Worm (Caenorhabditis elegans) whole organism, L3 larva: ENCODE data around the gene Y50E8A.1.

Source experiments
- ceh-9 ChIP-seq: sonication (generic microtip); optimal IDR thresholded peaks from 2 replicates; lab custom pipeline; 2018; ENCODE audit warnings: missing biosample characterization, missing genetic modification characterization
- fos-1 ChIP-seq: fragments of 150-350 bp; optimal IDR thresholded peaks from 2 replicates; lab custom pipeline; 2014; ENCODE audit warnings: missing biosample characterization, missing genetic modification characterization
- lin-39 ChIP-seq: fragments of 150-350 bp; optimal IDR thresholded peaks from 2 replicates; lab custom pipeline; 2018; ENCODE audit warnings: missing biosample characterization, missing genetic modification reagents, missing genetic modification characterization
- lsy-12 ChIP-seq: sonication (generic microtip); optimal IDR thresholded peaks from 2 replicates; lab custom pipeline; 2016; ENCODE audit warnings: mild to moderate bottlenecking, missing genetic modification characterization, missing compliant biosample characterization
- unc-62 ChIP-seq: fragments of 150-350 bp; sonication (generic microtip); optimal IDR thresholded peaks from 4 replicates; lab custom pipeline; 2014; ENCODE audit warnings: missing biosample characterization, missing genetic modification reagents, missing genetic modification characterization
- zag-1 ChIP-seq: fragments of 150-350 bp; optimal IDR thresholded peaks from 2 replicates; lab custom pipeline; 2014; ENCODE audit warnings: missing biosample characterization, missing genetic modification characterization

DNA sequence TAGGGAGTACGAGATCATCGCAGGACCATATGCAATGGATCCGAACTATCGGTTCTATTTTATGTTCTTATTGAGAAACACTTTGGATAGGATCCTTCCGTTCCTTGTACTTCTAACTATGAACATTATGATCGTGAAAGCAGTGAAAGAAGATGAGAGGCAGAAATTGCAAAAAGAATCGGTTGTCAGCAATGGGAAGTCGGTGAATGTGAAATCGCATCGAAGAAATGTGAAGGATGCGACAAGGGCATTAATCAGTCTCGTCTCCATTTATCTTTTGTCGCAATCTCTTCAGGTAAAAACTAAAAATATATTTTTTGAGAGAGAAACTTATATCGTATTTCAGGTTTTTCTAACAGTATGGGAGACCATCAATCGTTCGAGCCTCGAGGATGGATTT lies 43.8 kb upstream of the Y50E8A.1 start:
- TF ChIP-seq lsy-12 (tag; lab: Kevin White, UChicago) (no peak), lin-39 (tag; lab: Kevin White, UChicago) (no peak), fos-1 (tag; lab: Kevin White, UChicago) (no peak), unc-62 (GFP tag; lab: Kevin White, UChicago) (no peak), ceh-9 (tag; lab: Kevin White, UChicago) (no peak), zag-1 (tag; lab: Kevin White, UChicago) (no peak)
